Worm (Caenorhabditis elegans) whole organism, L4 larva: Measurements from ENCODE around the gene ZK105.6.

Source experiments
- F26F4.8 ChIP-seq: fragments of 200-800 bp; sonication (Bioruptor generic); conservative IDR thresholded peaks from 2 replicates; pipeline ENCODE4 v1.3.6; 2022; ENCODE audit warnings: missing genetic modification characterization, missing compliant biosample characterization
- F37D6.2 ChIP-seq: sonication (generic microtip); optimal IDR thresholded peaks from 2 replicates; lab custom pipeline; 2016; ENCODE audit warnings: mild to moderate bottlenecking, missing genetic modification characterization, missing compliant biosample characterization
- T26A8.4 ChIP-seq: fragments of 200-800 bp; sonication (Bioruptor generic); IDR thresholded peaks from 2 replicates; pipeline ENCODE4 v1.3.6; 2022; ENCODE audit warnings: missing genetic modification characterization, missing compliant biosample characterization
- Y105C5A.15 ChIP-seq: fragments of 200-800 bp; sonication (Bioruptor generic); IDR thresholded peaks from 2 replicates; pipeline ENCODE4 v1.3.6; 2022; ENCODE audit warnings: missing genetic modification characterization, missing compliant biosample characterization
- Y48G9A.11 ChIP-seq: fragments of 200-800 bp; sonication (Bioruptor generic); IDR thresholded peaks from 2 replicates; pipeline ENCODE4 v1.3.6; 2022; ENCODE audit warnings: missing genetic modification reagents, missing genetic modification characterization, missing compliant biosample characterization
- Y5F2A.4 ChIP-seq: fragments of 200-800 bp; sonication (Bioruptor generic); optimal IDR thresholded peaks from 2 replicates; lab custom pipeline; 2018; ENCODE audit warnings: mild to moderate bottlenecking, missing genetic modification characterization, missing compliant biosample characterization
- aha-1 ChIP-seq: fragments of 150-350 bp; peaks from one replicate; lab custom pipeline; 2014; ENCODE audit warnings: missing biosample characterization, missing genetic modification characterization
- ama-1 ChIP-seq: fragments of 150-350 bp; optimal IDR thresholded peaks from 2 replicates; lab custom pipeline; 2014; ENCODE audit warnings: inconsistent platforms, mixed read lengths
- arid-1 ChIP-seq: fragments of 200-800 bp; sonication (Bioruptor generic); conservative IDR thresholded peaks from 2 replicates; pipeline ENCODE4 v1.3.6; 2022; ENCODE audit warnings: missing genetic modification reagents, missing genetic modification characterization, missing compliant biosample characterization
- attf-4 ChIP-seq: sonication (generic microtip); optimal IDR thresholded peaks from 3 replicates; lab custom pipeline; 2017; ENCODE audit warnings: missing biosample characterization, missing genetic modification characterization
- ceh-28 ChIP-seq: fragments of 150-350 bp; optimal IDR thresholded peaks from 2 replicates; lab custom pipeline; 2014; ENCODE audit warnings: missing biosample characterization, missing genetic modification reagents, missing genetic modification characterization
- cey-2 ChIP-seq: sonication (generic microtip); optimal IDR thresholded peaks from 3 replicates; lab custom pipeline; 2017; ENCODE audit warnings: missing genetic modification characterization, mild to moderate bottlenecking, missing compliant biosample characterization, antibody characterized with exemption, borderline replicate concordance; ENCODE audit not compliant: insufficient read depth
- daf-8 ChIP-seq: fragments of 200-800 bp; sonication (Bioruptor generic); IDR thresholded peaks from 2 replicates; pipeline ENCODE4 v1.3.6; 2022; ENCODE audit warnings: missing genetic modification characterization, missing compliant biosample characterization
- dmd-6 ChIP-seq: fragments of 200-800 bp; sonication (Bioruptor generic); IDR thresholded peaks from 2 replicates; pipeline ENCODE4 v1.3.6; 2022; ENCODE audit warnings: missing genetic modification reagents, missing genetic modification characterization, missing compliant biosample characterization
- dpl-1 ChIP-seq: fragments of 150-350 bp; optimal IDR thresholded peaks from 2 replicates; lab custom pipeline; 2014; ENCODE audit warnings: missing biosample characterization, missing genetic modification reagents, missing genetic modification characterization
- dve-1 ChIP-seq: sonication (generic microtip); optimal IDR thresholded peaks from 2 replicates; lab custom pipeline; 2017; ENCODE audit warnings: antibody characterized with exemption, mild to moderate bottlenecking, missing genetic modification characterization, missing compliant biosample characterization; ENCODE audit not compliant: insufficient read depth
- fkh-10 ChIP-seq: fragments of 150-350 bp; optimal IDR thresholded peaks from 2 replicates; lab custom pipeline; 2014; ENCODE audit warnings: missing biosample characterization, missing genetic modification reagents, missing genetic modification characterization
- hlh-11 ChIP-seq: fragments of 200-800 bp; sonication (Bioruptor generic); optimal IDR thresholded peaks from 2 replicates; lab custom pipeline; 2018; ENCODE audit warnings: mild to moderate bottlenecking, missing genetic modification characterization, missing compliant biosample characterization
- hmg-1.1 ChIP-seq: fragments of 200-800 bp; sonication (Bioruptor generic); IDR thresholded peaks from 2 replicates; pipeline ENCODE4 v1.3.6; 2022; ENCODE audit warnings: missing genetic modification reagents, missing genetic modification characterization, missing compliant biosample characterization
- jun-1 ChIP-seq: fragments of 150-350 bp; optimal IDR thresholded peaks from 2 replicates; lab custom pipeline; 2014; ENCODE audit warnings: missing biosample characterization, missing genetic modification reagents, missing genetic modification characterization
- lin-15B ChIP-seq: fragments of 150-350 bp; sonication (generic microtip); optimal IDR thresholded peaks from 3 replicates; lab custom pipeline; 2014; ENCODE audit warnings: missing biosample characterization, missing genetic modification characterization
- lin-29 ChIP-seq: fragments of 200-800 bp; sonication (Bioruptor generic); IDR thresholded peaks from 2 replicates; pipeline ENCODE4 v1.3.6; 2022; ENCODE audit warnings: missing genetic modification reagents, missing genetic modification characterization, missing compliant biosample characterization
- lin-39 ChIP-seq: fragments of 150-350 bp; optimal IDR thresholded peaks from 2 replicates; lab custom pipeline; 2014; ENCODE audit warnings: missing biosample characterization, missing genetic modification reagents, missing genetic modification characterization
- madf-5 ChIP-seq, 2 experiments: fragments of 200-800 bp; sonication (Bioruptor generic); IDR thresholded peaks; 2 replicates each; pipeline ENCODE4 v1.3.6; 2022; ENCODE audit warnings: missing compliant biosample characterization in 2 of 2, missing genetic modification characterization in 2 of 2
- madf-9 ChIP-seq: fragments of 200-800 bp; sonication (Bioruptor generic); conservative IDR thresholded peaks from 2 replicates; pipeline ENCODE4 v1.3.6; 2022; ENCODE audit warnings: missing genetic modification reagents, missing genetic modification characterization, missing compliant biosample characterization
- mdt-29 ChIP-seq: fragments of 200-800 bp; sonication (Bioruptor generic); IDR thresholded peaks from 2 replicates; pipeline ENCODE4 v1.3.6; 2022; ENCODE audit warnings: missing genetic modification reagents, missing genetic modification characterization, missing compliant biosample characterization
- mep-1 ChIP-seq: fragments of 150-350 bp; sonication (generic microtip); optimal IDR thresholded peaks from 3 replicates; lab custom pipeline; 2014; ENCODE audit warnings: missing biosample characterization, missing genetic modification characterization
- mes-2 ChIP-seq: sonication (generic microtip); optimal IDR thresholded peaks from 2 replicates; lab custom pipeline; 2016; ENCODE audit warnings: missing genotype, mild to moderate bottlenecking, missing genetic modification characterization, missing compliant biosample characterization; ENCODE audit not compliant: poor library complexity, severe bottlenecking
- nhr-10 ChIP-seq: fragments of 150-350 bp; optimal IDR thresholded peaks from 2 replicates; lab custom pipeline; 2014; ENCODE audit warnings: missing biosample characterization, missing genetic modification characterization
- nhr-11 ChIP-seq: fragments of 150-350 bp; optimal IDR thresholded peaks from 2 replicates; lab custom pipeline; 2014; ENCODE audit warnings: missing biosample characterization, missing genetic modification characterization
- nhr-111 ChIP-seq: fragments of 200-800 bp; sonication (Bioruptor generic); optimal IDR thresholded peaks from 2 replicates; lab custom pipeline; 2018; ENCODE audit warnings: mild to moderate bottlenecking, missing genetic modification characterization, missing compliant biosample characterization
- nhr-25 ChIP-seq: sonication (generic microtip); optimal IDR thresholded peaks from 2 replicates; lab custom pipeline; 2017; ENCODE audit warnings: missing genetic modification characterization, mild to moderate bottlenecking, missing compliant biosample characterization, antibody characterized with exemption, moderate library complexity, borderline replicate concordance; ENCODE audit not compliant: insufficient read depth
- nhr-28 ChIP-seq: fragments of 150-350 bp; optimal IDR thresholded peaks from 2 replicates; lab custom pipeline; 2014; ENCODE audit warnings: missing biosample characterization, missing genetic modification characterization
- nhr-41 ChIP-seq: fragments of 200-800 bp; sonication (Bioruptor generic); IDR thresholded peaks from 2 replicates; pipeline ENCODE4 v1.3.6; 2022; ENCODE audit warnings: missing genetic modification reagents, missing genetic modification characterization, missing compliant biosample characterization
- nhr-48 ChIP-seq: sonication (generic microtip); optimal IDR thresholded peaks from 2 replicates; lab custom pipeline; 2016; ENCODE audit warnings: mild to moderate bottlenecking, missing genetic modification characterization, missing compliant biosample characterization
- nhr-6 ChIP-seq: fragments of 150-350 bp; optimal IDR thresholded peaks from 2 replicates; lab custom pipeline; 2014; ENCODE audit warnings: missing biosample characterization, missing genetic modification characterization
- nhr-76 ChIP-seq: fragments of 150-350 bp; optimal IDR thresholded peaks from 2 replicates; lab custom pipeline; 2014; ENCODE audit warnings: missing biosample characterization, missing genetic modification characterization
- nhr-77 ChIP-seq: fragments of 150-350 bp; optimal IDR thresholded peaks from 2 replicates; lab custom pipeline; 2014; ENCODE audit warnings: missing biosample characterization, missing genetic modification characterization
- pha-4 ChIP-seq, 2 experiments: fragments of 150-350 bp in 1 of 2; fragments of 200-800 bp in 1 of 2; sonication (Bioruptor generic) in 1 of 2; IDR thresholded peaks in 1 of 2; optimal IDR thresholded peaks in 1 of 2; 2 replicates each; pipeline versions ENCODE4 v1.3.6 to Lab custom; 2014 to 2022; ENCODE audit warnings: missing genetic modification characterization in 2 of 2, missing genetic modification reagents in 2 of 2, missing biosample characterization in 1 of 2, missing compliant biosample characterization in 1 of 2
- php-3 ChIP-seq: fragments of 200-800 bp; sonication (Bioruptor generic); IDR thresholded peaks from 2 replicates; pipeline ENCODE4 v1.3.6; 2022; ENCODE audit warnings: missing genetic modification reagents, missing genetic modification characterization, missing compliant biosample characterization
- rbr-2 ChIP-seq: sonication (generic microtip); optimal IDR thresholded peaks from 2 replicates; lab custom pipeline; 2016; ENCODE audit warnings: missing genotype, missing genetic modification characterization, missing compliant biosample characterization
- saeg-2 ChIP-seq: fragments of 200-800 bp; sonication (Bioruptor generic); IDR thresholded peaks from 2 replicates; pipeline ENCODE4 v1.3.6; 2022; ENCODE audit warnings: missing genetic modification reagents, missing genetic modification characterization, missing compliant biosample characterization
- skn-1 ChIP-seq: fragments of 150-350 bp; optimal IDR thresholded peaks from 2 replicates; lab custom pipeline; 2014; ENCODE audit warnings: missing biosample characterization, missing genetic modification characterization
- spr-1 ChIP-seq: sonication (generic microtip); optimal IDR thresholded peaks from 2 replicates; lab custom pipeline; 2016; ENCODE audit warnings: mild to moderate bottlenecking, missing genetic modification characterization, missing compliant biosample characterization
- tra-1 ChIP-seq: fragments of 200-800 bp; sonication (Bioruptor generic); IDR thresholded peaks from 2 replicates; pipeline ENCODE4 v1.3.6; 2022; ENCODE audit warnings: missing genetic modification reagents, missing genetic modification characterization, missing compliant biosample characterization
- unc-130 ChIP-seq: sonication (generic microtip); optimal IDR thresholded peaks from 2 replicates; lab custom pipeline; 2016; ENCODE audit warnings: missing genetic modification reagents, missing genetic modification characterization, missing compliant biosample characterization
- unc-62 ChIP-seq, 3 experiments: fragments of 150-350 bp in 1 of 3; sonication (generic microtip); optimal IDR thresholded peaks in 2 of 3; peaks in 1 of 3; 1 replicate in 1 of 3; 2 replicates in 2 of 3; lab custom pipeline; 2014 to 2017; ENCODE audit warnings: missing biosample characterization in 3 of 3, missing genetic modification characterization in 3 of 3, missing genetic modification reagents in 3 of 3, missing genotype in 1 of 3
- zfp-3 ChIP-seq: fragments of 200-800 bp; sonication (Bioruptor generic); conservative IDR thresholded peaks from 2 replicates; pipeline ENCODE4 v1.3.6; 2022; ENCODE audit warnings: missing genetic modification reagents, missing genetic modification characterization, missing compliant biosample characterization
- zip-2 ChIP-seq: fragments of 150-350 bp; optimal IDR thresholded peaks from 2 replicates; lab custom pipeline; 2014; ENCODE audit warnings: missing biosample characterization, missing genetic modification characterization

The ZK105.6 gene

DNA sequence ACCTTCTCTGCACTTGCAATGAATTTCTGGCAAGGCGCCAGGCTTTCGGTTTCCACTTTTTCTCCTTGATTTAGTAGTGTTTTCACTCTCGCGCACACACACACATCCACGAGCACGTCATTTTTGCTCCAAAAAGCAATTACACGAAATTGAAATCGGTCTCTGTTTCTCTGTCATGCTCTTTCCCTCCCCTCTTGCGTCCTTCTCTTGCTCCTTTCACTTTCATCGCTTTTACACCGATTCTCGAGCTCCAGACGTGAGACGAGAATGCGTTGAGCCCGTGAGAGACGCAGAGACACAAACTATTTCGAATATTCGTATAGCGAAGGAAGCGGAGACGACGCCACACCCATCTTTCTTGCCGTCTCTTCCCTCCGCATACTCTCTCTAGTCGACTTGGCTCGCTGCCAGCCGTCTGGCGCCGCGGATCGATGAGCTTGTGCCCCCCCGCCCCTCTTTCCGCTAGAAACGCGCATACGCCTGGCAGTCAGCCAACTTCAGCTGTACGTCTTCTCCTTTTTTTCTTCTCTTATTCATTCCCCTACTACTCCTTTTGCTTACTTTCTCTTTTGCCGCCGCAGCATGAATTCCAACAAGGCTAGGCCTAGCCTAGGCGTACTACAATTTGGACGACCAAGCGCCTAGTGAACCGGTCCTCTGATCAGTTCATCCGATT, 4.3 kb upstream of the ZK105.6 start (continued):
- TF ChIP-seq zfp-3 (no peak), dve-1 (tag; lab: Kevin White, UChicago) (peak; percentile 29), hlh-11 (tag; lab: Kevin White, UChicago) (peak; percentile 91), arid-1 (GFP tag; lab: Robert Waterston, UW) (peak; percentile 49; the same call in 1 of the 2 replicates), lin-29 (GFP tag; lab: Robert Waterston, UW) (no peak), nhr-48 (tag; lab: Kevin White, UChicago) (peak; percentile 84), nhr-76 (tag; lab: Kevin White, UChicago) (no peak), mdt-29 (GFP tag; lab: Robert Waterston, UW) (no peak), Y5F2A.4 (GFP tag; lab: Kevin White, UChicago) (no peak), dmd-6 (GFP tag; lab: Robert Waterston, UW) (peak; percentile 82), Y105C5A.15 (GFP tag; lab: Robert Waterston, UW) (no peak), nhr-28 (tag; lab: Kevin White, UChicago) (peak; percentile 61), nhr-10 (no peak), cey-2 (tag; lab: Kevin White, UChicago) (no peak), dpl-1 (GFP tag; lab: Kevin White, UChicago) (peak; percentile 48), F37D6.2 (tag; lab: Kevin White, UChicago) (peak; percentile 81), attf-4 (no peak), zip-2 (tag; lab: Kevin White, UChicago) (no peak), madf-9 (GFP tag; lab: Robert Waterston, UW) (peak; percentile 58; the same call in 1 of the 2 replicates), hmg-1.1 (peak; percentile 84), nhr-111 (GFP tag; lab: Kevin White, UChicago) (no peak), T26A8.4 (GFP tag; lab: Robert Waterston, UW) (peak; percentile 68), F26F4.8 (GFP tag; lab: Robert Waterston, UW) (no peak), nhr-25 (tag; lab: Kevin White, UChicago) (no peak), ama-1 (no peak), lin-15B (tag; lab: Kevin White, UChicago) (no peak), ceh-28 (peak; percentile 58), daf-8 (GFP tag; lab: Robert Waterston, UW) (no peak), nhr-77 (tag; lab: Kevin White, UChicago) (peak; percentile 36), spr-1 (tag; lab: Kevin White, UChicago) (peak; percentile 44), jun-1 (tag; lab: Kevin White, UChicago) (no peak), mep-1 (tag; lab: Kevin White, UChicago) (peak; percentile 57), pha-4 (GFP tag; IDR thresholded peaks at IDR 0.05; lab: Robert Waterston, UW) (peak; percentile 57; the same call in 1 of the 2 replicates), pha-4 (tag; optimal IDR thresholded peaks at IDR 0.05; lab: Kevin White, UChicago) (no peak), nhr-41 (GFP tag; lab: Robert Waterston, UW) (no peak), php-3 (GFP tag; lab: Robert Waterston, UW) (no peak), unc-130 (no peak), Y48G9A.11 (GFP tag; lab: Robert Waterston, UW) (no peak), skn-1 (tag; lab: Kevin White, UChicago) (no peak), aha-1 (tag; lab: Kevin White, UChicago) (peak; percentile 99), rbr-2 (tag; lab: Kevin White, UChicago) (peak; percentile 93), mes-2 (tag; lab: Kevin White, UChicago) (peak; percentile 37), fkh-10 (GFP tag; lab: Kevin White, UChicago) (peak; percentile 73), unc-62 (GFP tag; optimal IDR thresholded peaks at IDR 0.05 in 1 of 2; lab: Kevin White, UChicago) (peak in 1 of 2 experiments; percentile 94), unc-62 (tag; optimal IDR thresholded peaks at IDR 0.05; lab: Kevin White, UChicago) (no peak), nhr-6 (tag; lab: Kevin White, UChicago) (no peak), nhr-11 (tag; lab: Kevin White, UChicago) (peak; percentile 75), tra-1 (GFP tag; lab: Robert Waterston, UW) (peak; percentile 63), saeg-2 (GFP tag; lab: Robert Waterston, UW) (0 out of 2 replicates have a peak, but pooled peaks have one; percentile 52), lin-39 (tag; lab: Kevin White, UChicago) (peak; percentile 9), madf-5 (GFP tag; IDR thresholded peaks at IDR 0.05; lab: Robert Waterston, UW) (no peak)
